Worm (Caenorhabditis elegans) whole organism, L3 larva: ENCODE measurements around the gene sma-5.

Experiments
- fkh-10 ChIP-seq: sonication (generic microtip); optimal IDR thresholded peaks from 2 replicates; lab custom pipeline; 2017; ENCODE audit warnings: missing biosample characterization, missing genetic modification reagents, missing genetic modification characterization
- fos-1 ChIP-seq: fragments of 150-350 bp; optimal IDR thresholded peaks from 2 replicates; lab custom pipeline; 2014; ENCODE audit warnings: missing biosample characterization, missing genetic modification characterization
- mdl-1 ChIP-seq: fragments of 150-350 bp; optimal IDR thresholded peaks from 2 replicates; lab custom pipeline; 2014; ENCODE audit warnings: missing biosample characterization, missing genetic modification characterization

DNA sequence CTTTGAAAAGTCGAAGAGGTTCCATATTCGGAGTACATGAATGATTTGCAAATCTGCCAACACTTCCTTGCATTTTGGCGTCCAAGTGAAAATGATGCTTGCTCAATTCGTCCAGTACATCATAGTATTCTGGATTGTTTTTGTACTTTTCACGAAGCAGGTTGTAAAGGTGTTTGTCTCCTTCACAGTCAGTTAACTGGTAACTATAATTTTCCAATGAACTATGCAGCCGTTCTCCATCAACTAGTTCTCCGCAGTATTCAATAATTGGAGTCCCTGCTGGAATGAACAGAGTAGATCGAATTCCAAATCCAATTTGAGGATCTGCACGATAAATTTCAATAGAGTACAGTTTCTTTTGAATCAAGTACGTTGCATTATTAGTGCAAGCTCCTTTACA, 34.0 kb downstream of the sma-5 start:
- TF ChIP-seq fos-1 = no peak
- no peak for TF ChIP-seq mdl-1 (tag; lab: Kevin White, UChicago)
- TF ChIP-seq fkh-10 (GFP tag; lab: Kevin White, UChicago) = no peak
